Worm (Caenorhabditis elegans) whole organism, L4/young adult: ENCODE data around the gene aqp-8.

Experiments
- W03F9.2 ChIP-seq: fragments of 150-350 bp; optimal IDR thresholded peaks from 2 replicates; lab custom pipeline; 2014; ENCODE audit warnings: missing biosample characterization, missing genetic modification characterization
- dao-5 ChIP-seq: sonication (generic microtip); optimal IDR thresholded peaks from 2 replicates; lab custom pipeline; 2016; ENCODE audit warnings: missing genotype, missing genetic modification characterization, moderate library complexity, missing compliant biosample characterization
- him-1 ChIP-seq: sonication (generic microtip); optimal IDR thresholded peaks from 2 replicates; lab custom pipeline; 2016; ENCODE audit warnings: missing genotype, missing genetic modification reagents, missing genetic modification characterization, missing compliant biosample characterization

ce11 chrX:4671837-4672236 is 32.9 kb downstream of the aqp-8 start:
- TF ChIP-seq him-1 (tag; lab: Kevin White, UChicago) (no peak), dao-5 (tag; lab: Kevin White, UChicago) (no peak), W03F9.2 (tag; lab: Kevin White, UChicago) (no peak)
